Worm (Caenorhabditis elegans) whole organism, midembryonic: ENCODE data around the gene R05D8.11.

ENCODE experiments used
- flt-1 ChIP-seq: fragments of 200-800 bp; sonication (Bioruptor generic); IDR thresholded peaks from 2 replicates; pipeline ENCODE4 v1.3.6; 2022; ENCODE audit warnings: missing genetic modification characterization, missing compliant biosample characterization
- med-1 ChIP-seq: sonication (generic microtip); optimal IDR thresholded peaks from 2 replicates; lab custom pipeline; 2017; ENCODE audit warnings: missing genetic modification characterization, mild to moderate bottlenecking, missing compliant biosample characterization, antibody characterized with exemption, missing genetic modification reagents; ENCODE audit not compliant: insufficient read depth
- tab-1 ChIP-seq: fragments of 200-800 bp; sonication (Bioruptor generic); IDR thresholded peaks from 2 replicates; pipeline ENCODE4 v1.3.6; 2022; ENCODE audit warnings: missing genetic modification characterization, missing compliant biosample characterization

ce11 chrV:2821618-2822272 is 41.1 kb upstream of the R05D8.11 start, which contains the start of gene srh-36:
- TF ChIP-seq tab-1 (GFP tag; lab: Robert Waterston, UW) (no peak), flt-1 (GFP tag; lab: Robert Waterston, UW) (no peak), med-1 (GFP tag; lab: Kevin White, UChicago) (no peak)
